Fruit fly (Drosophila melanogaster): ENCODE results near the gene Sfmbt.

Gene Sfmbt

DNA sequence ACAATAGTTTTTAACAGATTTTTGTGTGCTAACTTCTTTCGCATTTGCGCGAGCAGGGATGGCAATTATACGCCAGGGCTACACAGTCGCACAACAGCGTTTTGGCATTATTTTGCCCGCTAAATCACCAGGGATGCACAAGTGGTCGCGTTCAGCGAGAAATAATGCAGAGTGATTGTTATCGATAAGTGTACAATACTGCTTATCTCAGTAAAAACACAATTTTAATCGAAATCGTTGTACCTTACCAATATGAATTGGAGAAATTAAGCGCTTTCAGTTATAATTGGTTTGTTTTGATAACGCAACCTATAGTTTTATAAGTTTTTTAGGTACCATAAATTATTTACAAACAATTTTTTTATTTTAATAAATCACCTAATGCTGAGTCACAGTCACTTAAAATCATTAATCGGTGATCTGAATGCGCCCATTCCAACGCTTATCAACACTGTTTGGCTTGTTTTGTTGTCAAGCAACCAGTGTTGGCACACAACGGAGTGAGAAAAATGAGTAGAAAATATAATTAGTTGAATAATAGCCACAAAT lies at the start of gene Sfmbt, which contains the start of gene CG5439 (continued):
- TF ChIP-seq Blimp-1 (GFP tag; optimal IDR thresholded peaks at IDR 0.05) (no peak), Drgx (GFP tag; IDR thresholded peaks at IDR 0.05) (peak; percentile 34; the same call in 1 of the 2 replicates), lmd (GFP tag; IDR thresholded peaks at IDR 0.05) (peak; percentile 75), Hey (tag; optimal IDR thresholded peaks at IDR 0.05) (no peak), cad (GFP tag; optimal IDR thresholded peaks at IDR 0.05) (no peak), sima (GFP tag; optimal IDR thresholded peaks at IDR 0.05) (no peak), Trl (optimal IDR thresholded peaks at IDR 0.05) (no peak), Trl (GFP tag; optimal IDR thresholded peaks at IDR 0.05) (peak; percentile 82), Xrp1 (GFP tag; IDR thresholded peaks at IDR 0.05) (peak; percentile 66), YL-1 (GFP tag; optimal IDR thresholded peaks at IDR 0.05) (peak; percentile 94), mld (GFP tag; IDR thresholded peaks at IDR 0.05; ENCODE audit: partially characterized antibody) (0 out of 3 replicates have a peak, but pooled peaks have one; percentile 38), dpn (GFP tag; optimal IDR thresholded peaks at IDR 0.05) (peak; percentile 85), CG13894 (tag; optimal IDR thresholded peaks at IDR 0.05) (no peak), sd (tag; optimal IDR thresholded peaks at IDR 0.05) (no peak), CG13296 (GFP tag; optimal IDR thresholded peaks at IDR 0.05) (no peak), CG11696 (GFP tag; IDR thresholded peaks at IDR 0.05) (no peak), CkIIα-i1 (GFP tag; IDR thresholded peaks at IDR 0.05) (no peak), tio (GFP tag; optimal IDR thresholded peaks at IDR 0.05) (no peak), Hand (GFP tag; optimal IDR thresholded peaks at IDR 0.05) (no peak), Spps (tag; optimal IDR thresholded peaks at IDR 0.05) (peak; percentile 22), CG11723 (GFP tag; optimal IDR thresholded peaks at IDR 0.05) (no peak), Sin3A (optimal IDR thresholded peaks at IDR 0.05) (peak; percentile 96), CG3163 (GFP tag; optimal IDR thresholded peaks at IDR 0.05) (peak; percentile 60), grau (tag; optimal IDR thresholded peaks at IDR 0.05) (peak; percentile 79), BEAF-32 (GFP tag; optimal IDR thresholded peaks at IDR 0.05) (peak; percentile 72), CG6791 (GFP tag; IDR thresholded peaks at IDR 0.05; ENCODE audit: partially characterized antibody) (0 out of 3 replicates have a peak, but pooled peaks have one; percentile 35), vvl (GFP tag; IDR thresholded peaks at IDR 0.05) (peak; percentile 31; the same call in 1 of the 2 replicates), esg (GFP tag; conservative IDR thresholded peaks at IDR 0.05) (peak; percentile 70), btn (GFP tag; optimal IDR thresholded peaks at IDR 0.05) (peak; percentile 19), CG8924 (tag; optimal IDR thresholded peaks at IDR 0.05) (peak; percentile 80), fd64A (GFP tag; optimal IDR thresholded peaks at IDR 0.05) (no peak), yki (optimal IDR thresholded peaks at IDR 0.05) (no peak), otp (GFP tag; IDR thresholded peaks at IDR 0.05) (no peak), CG11695 (GFP tag; IDR thresholded peaks at IDR 0.05) (0 out of 3 replicates have a peak, but pooled peaks have one; percentile 20), da (GFP tag; optimal IDR thresholded peaks at IDR 0.05) (peak; percentile 56), Dip2 (GFP tag; IDR thresholded peaks at IDR 0.05) (no peak), E2f1 (GFP tag; IDR thresholded peaks at IDR 0.05) (peak; percentile 61), mirr (GFP tag; optimal IDR thresholded peaks at IDR 0.05) (no peak), CG17328 (GFP tag; IDR thresholded peaks at IDR 0.05) (no peak), corto (GFP tag; optimal IDR thresholded peaks at IDR 0.05) (peak; percentile 29), CG8478 (optimal IDR thresholded peaks at IDR 0.05) (no peak), crc (GFP tag; optimal IDR thresholded peaks at IDR 0.05) (peak; percentile 29), zf30C (GFP tag; optimal IDR thresholded peaks at IDR 0.05) (no peak), bcd (GFP tag; optimal IDR thresholded peaks at IDR 0.05) (no peak), dmrt11E (tag; optimal IDR thresholded peaks at IDR 0.05) (peak; percentile 65), CG15696 (tag; optimal IDR thresholded peaks at IDR 0.05) (peak; percentile 73), wek (GFP tag; optimal IDR thresholded peaks at IDR 0.05) (no peak), ssp (GFP tag; IDR thresholded peaks at IDR 0.05) (peak; percentile 72), zen2 (GFP tag; IDR thresholded peaks at IDR 0.05; ENCODE audit: partially characterized antibody) (no peak), CG11456 (GFP tag; IDR thresholded peaks at IDR 0.05) (peak; percentile 81), ham (GFP tag; IDR thresholded peaks at IDR 0.05) (no peak), CG18262 (tag; optimal IDR thresholded peaks at IDR 0.05) (peak; percentile 79)
